Fruit fly (Drosophila melanogaster): ENCODE measurements around the gene CG6244.

The CG6244 gene

dm6 chr3L:15834877-15835555 lies 26.9 kb downstream of the CG6244 start, which contains the start of gene CG18081 (continued):
- TF ChIP-seq pzg (GFP tag; optimal IDR thresholded peaks at IDR 0.05) (peak; percentile 77), CG30431 (GFP tag; optimal IDR thresholded peaks at IDR 0.05) (no peak), slou (GFP tag; optimal IDR thresholded peaks at IDR 0.05) (no peak), Antp (GFP tag; optimal IDR thresholded peaks at IDR 0.05) (no peak), CG17361 (GFP tag; IDR thresholded peaks at IDR 0.05) (0 out of 3 replicates have a peak, but pooled peaks have one; percentile 16), CG8944 (GFP tag; optimal IDR thresholded peaks at IDR 0.05) (no peak), CG17186 (GFP tag; optimal IDR thresholded peaks at IDR 0.05) (no peak), CG10321 (GFP tag; IDR thresholded peaks at IDR 0.05) (no peak), lab (GFP tag; optimal IDR thresholded peaks at IDR 0.05) (no peak), CG10979 (tag; optimal IDR thresholded peaks at IDR 0.05) (no peak), Hr39 (optimal IDR thresholded peaks at IDR 0.05) (no peak), Mad (GFP tag; optimal IDR thresholded peaks at IDR 0.05) (no peak), CG9932 (GFP tag; IDR thresholded peaks at IDR 0.05) (no peak), HLHmδ (GFP tag; optimal IDR thresholded peaks at IDR 0.05) (no peak), CG7786 (GFP tag; optimal IDR thresholded peaks at IDR 0.05) (no peak), CG18476 (GFP tag; optimal IDR thresholded peaks at IDR 0.05) (no peak), CG1024 (GFP tag; IDR thresholded peaks at IDR 0.05) (no peak), wor (GFP tag; IDR thresholded peaks at IDR 0.05) (no peak), zen2 (GFP tag; IDR thresholded peaks at IDR 0.05; ENCODE audit: partially characterized antibody) (no peak), CG14710 (tag; optimal IDR thresholded peaks at IDR 0.05) (peak; percentile 49), CkIIα-i1 (GFP tag; IDR thresholded peaks at IDR 0.05) (no peak), CG16813 (GFP tag; IDR thresholded peaks at IDR 0.05; ENCODE audit: partially characterized antibody) (no peak), CG11093 (GFP tag; IDR thresholded peaks at IDR 0.05) (no peak), CG6272 (GFP tag; IDR thresholded peaks at IDR 0.05) (no peak), pnt (GFP tag; optimal IDR thresholded peaks at IDR 0.05) (no peak), ato (GFP tag; IDR thresholded peaks at IDR 0.05; ENCODE audit: partially characterized antibody) (no peak), Dp (GFP tag; optimal IDR thresholded peaks at IDR 0.05) (peak; percentile 31), CG6854 (GFP tag; optimal IDR thresholded peaks at IDR 0.05) (no peak), dmrt11E (tag; optimal IDR thresholded peaks at IDR 0.05) (no peak), Taf1 (GFP tag; IDR thresholded peaks at IDR 0.05) (no peak), mirr (GFP tag; optimal IDR thresholded peaks at IDR 0.05) (no peak), sima (GFP tag; optimal IDR thresholded peaks at IDR 0.05) (no peak), vnd (GFP tag; IDR thresholded peaks at IDR 0.05; ENCODE audit: partially characterized antibody) (no peak), CG42726 (GFP tag; IDR thresholded peaks at IDR 0.05; ENCODE audit: partially characterized antibody) (no peak), dysf (GFP tag; IDR thresholded peaks at IDR 0.05) (no peak), Meics (GFP tag; optimal IDR thresholded peaks at IDR 0.05) (no peak), ken (GFP tag; IDR thresholded peaks at IDR 0.05) (no peak), cwo (GFP tag; optimal IDR thresholded peaks at IDR 0.05) (no peak), ftz-f1 (GFP tag; optimal IDR thresholded peaks at IDR 0.05) (no peak), org-1 (GFP tag; optimal IDR thresholded peaks at IDR 0.05) (no peak), CG14050 (GFP tag; IDR thresholded peaks at IDR 0.05) (no peak), Kr (GFP tag; optimal IDR thresholded peaks at IDR 0.05) (no peak), CG13424 (tag; optimal IDR thresholded peaks at IDR 0.05) (no peak), trh (GFP tag; optimal IDR thresholded peaks at IDR 0.05) (no peak), CG12942 (GFP tag; optimal IDR thresholded peaks at IDR 0.05) (no peak), CG32767 (GFP tag; IDR thresholded peaks at IDR 0.05) (no peak), CG31365 (tag; optimal IDR thresholded peaks at IDR 0.05) (no peak), crol (GFP tag; IDR thresholded peaks at IDR 0.05) (no peak), lmd (GFP tag; IDR thresholded peaks at IDR 0.05) (no peak), H15 (GFP tag; IDR thresholded peaks at IDR 0.05) (no peak), CG12104 (GFP tag; optimal IDR thresholded peaks at IDR 0.05) (no peak)

All from whole organism, embryonic.